Fruit fly (Drosophila melanogaster): Measurements from ENCODE around the gene TfIIB.

The TfIIB gene

dm6 chr2L:10472257-10472656 is 41.1 kb downstream of the TfIIB start:
- no peak for TF ChIP-seq fru (GFP tag; optimal IDR thresholded peaks at IDR 0.05)
- no peak for TF ChIP-seq Hr83 (GFP tag; optimal IDR thresholded peaks at IDR 0.05; ENCODE audit: poor library complexity, severe bottlenecking)
- no peak for TF ChIP-seq sage (GFP tag; optimal IDR thresholded peaks at IDR 0.05)
- no peak for TF ChIP-seq Dif (GFP tag; optimal IDR thresholded peaks at IDR 0.05; ENCODE audit: partially characterized antibody)
- TF ChIP-seq psq (GFP tag; optimal IDR thresholded peaks at IDR 0.05), result no peak
- no peak for TF ChIP-seq Myc (optimal IDR thresholded peaks at IDR 0.05)
- no peak for TF ChIP-seq ey (GFP tag; optimal IDR thresholded peaks at IDR 0.05)
- no peak for TF ChIP-seq h (GFP tag; optimal IDR thresholded peaks at IDR 0.05)
- TF ChIP-seq Hnf4 (GFP tag; optimal IDR thresholded peaks at IDR 0.05), result no peak
- no peak for TF ChIP-seq Rel (GFP tag; optimal IDR thresholded peaks at IDR 0.05)
- TF ChIP-seq Rel (tag; optimal IDR thresholded peaks at IDR 0.05), result no peak
- TF ChIP-seq Abd-B (GFP tag; optimal IDR thresholded peaks at IDR 0.05), result no peak
- no peak for TF ChIP-seq CG9705 (GFP tag; optimal IDR thresholded peaks at IDR 0.05)
- TF ChIP-seq HLH106 (tag; optimal IDR thresholded peaks at IDR 0.05), result no peak
- TF ChIP-seq N (GFP tag; optimal IDR thresholded peaks at IDR 0.05), result no peak
- TF ChIP-seq dmrt93B (GFP tag; optimal IDR thresholded peaks at IDR 0.05), result no peak

dm6 chr2L:10474268-10474678 is 43.1 kb downstream of the TfIIB start, which contains the start of gene RluA-1:
RluA-1 (minus strand) TSS chr2L:10474349.
- TF ChIP-seq CG9705 (GFP tag; optimal IDR thresholded peaks at IDR 0.05) (peak; percentile 87), pan (optimal IDR thresholded peaks at IDR 0.05) (no peak), GATAd (GFP tag; optimal IDR thresholded peaks at IDR 0.05) (no peak), sv (GFP tag; optimal IDR thresholded peaks at IDR 0.05) (peak; percentile 99), dmrt93B (GFP tag; optimal IDR thresholded peaks at IDR 0.05) (peak; percentile 83), HLH106 (tag; optimal IDR thresholded peaks at IDR 0.05) (peak; percentile 95), CG32264 (GFP tag; optimal IDR thresholded peaks at IDR 0.05) (peak; percentile 53), N (GFP tag; optimal IDR thresholded peaks at IDR 0.05) (no peak), OdsH (GFP tag; optimal IDR thresholded peaks at IDR 0.05) (peak; percentile 90), Dif (GFP tag; optimal IDR thresholded peaks at IDR 0.05; ENCODE audit: partially characterized antibody) (no peak), Myc (optimal IDR thresholded peaks at IDR 0.05) (no peak), foxo (GFP tag; optimal IDR thresholded peaks at IDR 0.05) (peak in 1 of 2 experiments; percentile 93), rgr (GFP tag; optimal IDR thresholded peaks at IDR 0.05) (peak; percentile 94), Abd-B (GFP tag; optimal IDR thresholded peaks at IDR 0.05) (no peak), Vsx2 (GFP tag; optimal IDR thresholded peaks at IDR 0.05; ENCODE audit: partially characterized antibody) (no peak), dsf (GFP tag; optimal IDR thresholded peaks at IDR 0.05; ENCODE audit: borderline replicate concordance) (peak; percentile 43), CrebA (GFP tag; optimal IDR thresholded peaks at IDR 0.05; ENCODE audit: borderline replicate concordance) (no peak), Hr78 (GFP tag; optimal IDR thresholded peaks at IDR 0.05) (no peak), fru (GFP tag; optimal IDR thresholded peaks at IDR 0.05) (no peak), Sp1 (GFP tag; optimal IDR thresholded peaks at IDR 0.05) (peak; percentile 93), woc (GFP tag; optimal IDR thresholded peaks at IDR 0.05) (peak; percentile 47), brk (GFP tag; optimal IDR thresholded peaks at IDR 0.05) (peak; percentile 84), tai (GFP tag; optimal IDR thresholded peaks at IDR 0.05) (peak; percentile 32), Hr83 (GFP tag; optimal IDR thresholded peaks at IDR 0.05; ENCODE audit: poor library complexity, severe bottlenecking) (peak; percentile 35), Rel (GFP tag; optimal IDR thresholded peaks at IDR 0.05) (peak; percentile 49), Rel (tag; optimal IDR thresholded peaks at IDR 0.05) (peak; percentile 86), Mio (GFP tag; optimal IDR thresholded peaks at IDR 0.05) (peak; percentile 26), Jra (GFP tag; optimal IDR thresholded peaks at IDR 0.05) (no peak), lola (GFP tag; optimal IDR thresholded peaks at IDR 0.05) (no peak), dl (GFP tag; optimal IDR thresholded peaks at IDR 0.05; ENCODE audit: insufficient read depth in 1 of 2, partially characterized antibody in 2 of 2) (no peak), Hnf4 (GFP tag; optimal IDR thresholded peaks at IDR 0.05) (peak; percentile 74), usp (GFP tag; optimal IDR thresholded peaks at IDR 0.05) (no peak), h (GFP tag; optimal IDR thresholded peaks at IDR 0.05) (peak; percentile 93), br (GFP tag; optimal IDR thresholded peaks at IDR 0.05) (peak; percentile 86), ey (GFP tag; optimal IDR thresholded peaks at IDR 0.05) (peak; percentile 74), psq (GFP tag; optimal IDR thresholded peaks at IDR 0.05) (peak; percentile 86), jim (GFP tag; optimal IDR thresholded peaks at IDR 0.05) (no peak), Dfd (GFP tag; optimal IDR thresholded peaks at IDR 0.05) (no peak), sage (GFP tag; optimal IDR thresholded peaks at IDR 0.05) (peak; percentile 69)

All from whole organism, wandering third instar larva.